Worm (Caenorhabditis elegans): Measurements from ENCODE around the gene Y17G7B.17.

- no peak for TF ChIP-seq ceh-82 (tag; optimal IDR thresholded peaks at IDR 0.05)
- no peak for TF ChIP-seq irx-1 (tag; optimal IDR thresholded peaks at IDR 0.05)
- TF ChIP-seq aly-2 (tag; optimal IDR thresholded peaks at IDR 0.05): no peak
- no peak for TF ChIP-seq fkh-10 (GFP tag; optimal IDR thresholded peaks at IDR 0.05)
- no peak for TF ChIP-seq ztf-4 (tag; optimal IDR thresholded peaks at IDR 0.05)
- TF ChIP-seq fkh-4 (tag; optimal IDR thresholded peaks at IDR 0.05; ENCODE audit: borderline replicate concordance): no peak
- TF ChIP-seq zag-1 (tag; optimal IDR thresholded peaks at IDR 0.05): no peak
- no peak for TF ChIP-seq lin-13 (GFP tag; optimal IDR thresholded peaks at IDR 0.05)
- TF ChIP-seq snpc-4 (tag; optimal IDR thresholded peaks at IDR 0.05): no peak
- no peak for TF ChIP-seq nhr-11 (tag; optimal IDR thresholded peaks at IDR 0.05)
- TF ChIP-seq nhr-12 (tag; optimal IDR thresholded peaks at IDR 0.05): no peak
These were observed 50.5 kb downstream of the Y17G7B.17 start, which contains the start of gene nadk-2 for ce11 chrII:12049281-12049680.

Measured in whole organism, L1 larva.